Worm (Caenorhabditis elegans): ENCODE data around the gene ZC449.8.

ZC449.8 gene

ce11 chrX:5033868-5034267 lies 18.0 kb downstream of the ZC449.8 start, which contains the start of gene ZC449.4:
ZC449.4 (minus strand) TSS chrX:5033968.
- TF ChIP-seq nhr-23 (tag; optimal IDR thresholded peaks at IDR 0.05) (no peak), pha-4 (tag; optimal IDR thresholded peaks at IDR 0.05) (no peak), ceh-82 (tag; optimal IDR thresholded peaks at IDR 0.05) (no peak), R02D3.7 (tag; optimal IDR thresholded peaks at IDR 0.05) (no peak), snpc-4 (tag; optimal IDR thresholded peaks at IDR 0.05) (no peak), nhr-12 (tag; optimal IDR thresholded peaks at IDR 0.05) (no peak), lsy-12 (tag; optimal IDR thresholded peaks at IDR 0.05) (no peak), egl-27 (tag; optimal IDR thresholded peaks at IDR 0.05) (no peak), ZK546.5 (tag; optimal IDR thresholded peaks at IDR 0.05) (no peak), ama-1 (optimal IDR thresholded peaks at IDR 0.05) (no peak), nfya-1 (tag; optimal IDR thresholded peaks at IDR 0.05; ENCODE audit: insufficient read depth) (no peak), ceh-9 (tag; optimal IDR thresholded peaks at IDR 0.05) (no peak), lin-39 (tag; optimal IDR thresholded peaks at IDR 0.05) (no peak), fkh-2 (tag; optimal IDR thresholded peaks at IDR 0.05) (no peak), nhr-67 (tag; optimal IDR thresholded peaks at IDR 0.05) (no peak), mml-1 (tag; optimal IDR thresholded peaks at IDR 0.05) (no peak), elt-1 (tag; optimal IDR thresholded peaks at IDR 0.05) (no peak), eor-1 (tag; optimal IDR thresholded peaks at IDR 0.05) (no peak)

- TF ChIP-seq ztf-11 (tag; optimal IDR thresholded peaks at IDR 0.05) (no peak), elt-2 (tag; optimal IDR thresholded peaks at IDR 0.05) (peak; percentile 23)
These were observed 21.8 kb downstream of the ZC449.8 start, which contains the start of gene ZC449.5 for ce11 chrX:5037673-5038072. ZC449.5 (minus strand) TSS chrX:5037773.

DNA sequence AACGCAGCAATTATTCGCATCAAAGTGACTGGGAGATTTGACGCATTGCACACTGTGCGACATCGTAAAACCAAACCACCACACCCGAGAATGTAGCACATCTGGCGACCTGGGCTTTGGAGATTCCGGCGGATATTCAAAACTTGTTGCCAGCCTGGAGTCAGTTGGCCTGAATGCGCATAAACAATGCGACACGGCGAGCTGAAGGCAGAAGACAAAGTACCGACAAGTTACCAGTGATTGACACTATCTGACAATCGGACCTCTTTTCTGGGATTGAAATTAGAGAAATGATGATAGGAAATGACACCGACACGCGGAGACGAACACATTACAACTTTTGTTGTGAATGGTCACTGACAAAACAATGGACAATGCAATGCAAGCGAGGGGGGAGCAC lies 22.9 kb downstream of the ZC449.8 start:
- TF ChIP-seq nhr-76 (tag; optimal IDR thresholded peaks at IDR 0.05) (no peak), zag-1 (tag; optimal IDR thresholded peaks at IDR 0.05) (no peak), nhr-237 (tag; optimal IDR thresholded peaks at IDR 0.05) (no peak), unc-62 (GFP tag; optimal IDR thresholded peaks at IDR 0.05) (no peak), ceh-16 (tag; optimal IDR thresholded peaks at IDR 0.05) (no peak), lin-15B (tag; optimal IDR thresholded peaks at IDR 0.05) (no peak), nhr-77 (tag; optimal IDR thresholded peaks at IDR 0.05) (no peak)

DNA sequence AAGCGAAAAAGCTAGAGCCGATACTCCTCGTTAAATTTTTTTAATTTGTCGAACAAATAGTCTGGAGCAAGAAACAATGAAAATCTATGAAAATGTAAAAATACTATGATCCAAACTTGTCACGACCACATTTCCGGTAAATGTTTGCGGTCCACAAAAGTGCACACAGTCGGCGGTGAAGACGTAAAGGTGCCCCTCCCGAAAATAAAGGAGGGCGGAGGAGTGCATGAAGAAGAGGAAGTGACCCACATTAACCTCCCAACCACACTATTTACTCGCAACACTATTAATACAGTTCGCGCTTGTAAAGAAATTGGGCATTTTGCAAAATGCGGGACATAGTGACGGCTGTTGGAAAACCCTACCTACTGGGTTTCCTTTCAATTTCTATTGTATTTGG lies 24.2 kb downstream of the ZC449.8 start:
- TF ChIP-seq ceh-28 (tag; optimal IDR thresholded peaks at IDR 0.05) (no peak), nhr-12 (tag; optimal IDR thresholded peaks at IDR 0.05) (no peak), nhr-43 (tag; optimal IDR thresholded peaks at IDR 0.05; ENCODE audit: poor library complexity, severe bottlenecking) (no peak), nhr-28 (tag; optimal IDR thresholded peaks at IDR 0.05) (no peak), unc-62 (GFP tag; optimal IDR thresholded peaks at IDR 0.05) (no peak), snpc-4 (tag; optimal IDR thresholded peaks at IDR 0.05) (no peak), lin-39 (tag; optimal IDR thresholded peaks at IDR 0.05) (no peak), pqm-1 (tag; optimal IDR thresholded peaks at IDR 0.05) (no peak), nhr-11 (tag; optimal IDR thresholded peaks at IDR 0.05) (no peak), jun-1 (tag; optimal IDR thresholded peaks at IDR 0.05) (no peak), nhr-25 (tag; optimal IDR thresholded peaks at IDR 0.05) (no peak), ZK546.5 (tag; optimal IDR thresholded peaks at IDR 0.05) (no peak), lsy-12 (tag; optimal IDR thresholded peaks at IDR 0.05) (no peak), mdl-1 (tag; optimal IDR thresholded peaks at IDR 0.05) (no peak), aly-2 (tag; optimal IDR thresholded peaks at IDR 0.05) (no peak), sea-2 (GFP tag; optimal IDR thresholded peaks at IDR 0.05) (no peak), daf-12 (tag; optimal IDR thresholded peaks at IDR 0.05) (no peak), mml-1 (tag; optimal IDR thresholded peaks at IDR 0.05) (no peak), skn-1 (tag; optimal IDR thresholded peaks at IDR 0.05) (no peak), ztf-11 (tag; optimal IDR thresholded peaks at IDR 0.05) (no peak)

Measured in whole organism, L3 larva.